Fruit fly (Drosophila melanogaster): ENCODE results near the gene Btk.

The Btk gene

DNA sequence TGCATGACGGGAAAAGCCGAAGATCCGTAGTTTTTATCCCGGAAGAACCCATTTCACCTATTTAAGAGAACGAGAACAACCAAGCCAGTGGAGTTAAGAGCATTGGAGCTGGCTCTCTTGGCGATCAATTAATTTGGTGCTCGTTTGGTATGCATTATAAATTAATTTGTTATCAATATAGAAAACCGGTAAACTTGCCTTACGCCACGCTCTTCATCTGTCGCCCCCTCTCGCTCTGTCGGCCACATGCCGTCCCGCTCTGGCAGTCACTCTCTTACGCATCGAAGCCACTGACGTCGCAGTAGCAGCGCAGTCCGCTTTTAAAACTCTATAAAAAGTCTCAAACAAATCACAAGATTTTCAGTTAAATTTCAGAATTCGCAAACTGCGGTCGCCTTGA, 45.4 kb upstream of the Btk start, which contains the start of gene CG7778:
Gene CG7778, plus strand, starts transcription at position 361 of the 400 bp plus-strand sequence.
- TF ChIP-seq Trl (optimal IDR thresholded peaks at IDR 0.05) (peak; percentile 60 to 65), Trl (GFP tag; optimal IDR thresholded peaks at IDR 0.05) (no peak), Adf1 (GFP tag; IDR thresholded peaks at IDR 0.05) (peak; percentile 82), CG7745 (tag; optimal IDR thresholded peaks at IDR 0.05) (peak; percentile 44), mld (GFP tag; IDR thresholded peaks at IDR 0.05; ENCODE audit: partially characterized antibody) (no peak), Spps (tag; optimal IDR thresholded peaks at IDR 0.05) (no peak), lmd (GFP tag; IDR thresholded peaks at IDR 0.05) (no peak), sd (tag; optimal IDR thresholded peaks at IDR 0.05) (peak; percentile 20), CG32772 (GFP tag; IDR thresholded peaks at IDR 0.05) (no peak), CG10321 (GFP tag; IDR thresholded peaks at IDR 0.05) (peak; percentile 46; the same call in 1 of the 2 replicates), stc (GFP tag; IDR thresholded peaks at IDR 0.05) (peak; percentile 30; the same call in 1 of the 2 replicates), CG18476 (GFP tag; optimal IDR thresholded peaks at IDR 0.05) (no peak), CG31441 (GFP tag; IDR thresholded peaks at IDR 0.05) (no peak), vvl (GFP tag; IDR thresholded peaks at IDR 0.05) (0 out of 2 replicates have a peak, but pooled peaks have one; percentile 26), Meics (GFP tag; optimal IDR thresholded peaks at IDR 0.05) (no peak), CG1832 (GFP tag; optimal IDR thresholded peaks at IDR 0.05) (peak; percentile 65), CG3065 (GFP tag; optimal IDR thresholded peaks at IDR 0.05) (no peak), CG4820 (GFP tag; optimal IDR thresholded peaks at IDR 0.05) (no peak), Dp (GFP tag; optimal IDR thresholded peaks at IDR 0.05) (no peak), CG3163 (GFP tag; optimal IDR thresholded peaks at IDR 0.05) (peak; percentile 94), Med (GFP tag) (peak; percentile 58), CG10959 (GFP tag; IDR thresholded peaks at IDR 0.05) (no peak), exex (tag; optimal IDR thresholded peaks at IDR 0.05) (peak; percentile 48)

DNA sequence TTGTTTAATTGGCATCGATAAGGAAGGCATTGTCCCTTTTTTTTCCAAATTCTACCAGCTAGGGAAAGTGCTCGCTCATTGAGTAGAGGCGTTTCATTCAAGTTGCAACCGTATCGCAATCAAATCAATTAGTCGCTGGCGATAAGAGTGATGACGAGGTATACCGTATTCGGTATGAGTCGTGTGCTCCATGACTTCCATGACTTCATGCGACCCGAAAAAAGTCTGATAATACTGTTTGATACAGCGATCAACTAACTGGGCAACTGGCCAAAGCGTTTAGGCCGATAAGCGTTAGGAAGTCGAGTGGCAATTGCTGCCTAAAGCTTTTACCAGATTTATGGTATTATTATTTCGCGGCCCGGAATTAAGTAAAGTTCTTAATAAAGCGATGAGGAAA, 43.7 kb upstream of the Btk start:
- no peak for TF ChIP-seq Six4 (GFP tag; optimal IDR thresholded peaks at IDR 0.05)
- TF ChIP-seq Adf1 (GFP tag; IDR thresholded peaks at IDR 0.05) = no peak
- TF ChIP-seq BtbVII (GFP tag; optimal IDR thresholded peaks at IDR 0.05) = peak; percentile 2
- TF ChIP-seq zen (tag; optimal IDR thresholded peaks at IDR 0.05) = no peak
- no peak for TF ChIP-seq CG2712 (tag; optimal IDR thresholded peaks at IDR 0.05)
- no peak for TF ChIP-seq CG1792 (GFP tag; optimal IDR thresholded peaks at IDR 0.05)
- no peak for TF ChIP-seq hkb (optimal IDR thresholded peaks at IDR 0.05)
- TF ChIP-seq hkb (GFP tag; IDR thresholded peaks at IDR 0.05) = no peak
- TF ChIP-seq CG10654 (GFP tag; optimal IDR thresholded peaks at IDR 0.05) = no peak
- no peak for TF ChIP-seq seq (GFP tag; IDR thresholded peaks at IDR 0.05)
- no peak for TF ChIP-seq MBD-R2 (GFP tag; IDR thresholded peaks at IDR 0.05)
- no peak for TF ChIP-seq emc (GFP tag; optimal IDR thresholded peaks at IDR 0.05)
- TF ChIP-seq CG4730 (GFP tag; IDR thresholded peaks at IDR 0.05) = no peak
- peak; percentile 39 for TF ChIP-seq lab (GFP tag; optimal IDR thresholded peaks at IDR 0.05)
- TF ChIP-seq H15 (GFP tag; IDR thresholded peaks at IDR 0.05) = no peak
- no peak for TF ChIP-seq gro (GFP tag; optimal IDR thresholded peaks at IDR 0.05)
- TF ChIP-seq gcm (GFP tag; optimal IDR thresholded peaks at IDR 0.05) = no peak
- TF ChIP-seq B-H2 (GFP tag; optimal IDR thresholded peaks at IDR 0.05) = peak; percentile 18
- no peak for TF ChIP-seq dan (GFP tag; IDR thresholded peaks at IDR 0.05)
- peak; percentile 83 for TF ChIP-seq grn (GFP tag; optimal IDR thresholded peaks at IDR 0.05)
- peak; percentile 16 for TF ChIP-seq Deaf1 (tag; optimal IDR thresholded peaks at IDR 0.05)
- peak in 1 of 2 experiments; percentile 68 for TF ChIP-seq Hr78 (GFP tag; optimal IDR thresholded peaks at IDR 0.05)
- TF ChIP-seq CG14860 (GFP tag; IDR thresholded peaks at IDR 0.05; ENCODE audit: partially characterized antibody) = no peak
- TF ChIP-seq CG6765 (GFP tag; optimal IDR thresholded peaks at IDR 0.05) = no peak
- TF ChIP-seq CG8359 (GFP tag; optimal IDR thresholded peaks at IDR 0.05; ENCODE audit: borderline replicate concordance) = no peak
- no peak for TF ChIP-seq CG10209 (GFP tag; optimal IDR thresholded peaks at IDR 0.05)
- no peak for TF ChIP-seq da (GFP tag; optimal IDR thresholded peaks at IDR 0.05)
- no peak for TF ChIP-seq Max (GFP tag; optimal IDR thresholded peaks at IDR 0.05)
- TF ChIP-seq CG9215 (GFP tag; IDR thresholded peaks at IDR 0.05) = no peak
- TF ChIP-seq CG42726 (GFP tag; IDR thresholded peaks at IDR 0.05; ENCODE audit: partially characterized antibody) = no peak

All from whole organism, embryonic.